Fruit fly (Drosophila melanogaster): ENCODE measurements around the gene Tti1.

The Tti1 gene

dm6 chr3R:9745442-9745841, 9.0 kb downstream of the Tti1 start:
- TF ChIP-seq Dll (optimal IDR thresholded peaks at IDR 0.05) (no peak), CG8478 (optimal IDR thresholded peaks at IDR 0.05) (no peak), psq (optimal IDR thresholded peaks at IDR 0.05) (no peak), pan (optimal IDR thresholded peaks at IDR 0.05) (no peak), EcR (GFP tag; optimal IDR thresholded peaks at IDR 0.05) (no peak), usp (GFP tag; optimal IDR thresholded peaks at IDR 0.05) (no peak)

- TF ChIP-seq CG8478 (optimal IDR thresholded peaks at IDR 0.05): no peak
- no peak for TF ChIP-seq pan (optimal IDR thresholded peaks at IDR 0.05)
- no peak for TF ChIP-seq usp (GFP tag; optimal IDR thresholded peaks at IDR 0.05)
- TF ChIP-seq psq (optimal IDR thresholded peaks at IDR 0.05): no peak
- no peak for TF ChIP-seq Dll (optimal IDR thresholded peaks at IDR 0.05)
- TF ChIP-seq EcR (GFP tag; optimal IDR thresholded peaks at IDR 0.05): no peak
These were observed 10.5 kb downstream of the Tti1 start for dm6 chr3R:9743995-9744394.

dm6 chr3R:9743217-9743616, 11.3 kb downstream of the Tti1 start, which contains the start of gene CG31415:
TSS of gene CG31415 (plus strand) at chr3R:9743517.
- TF ChIP-seq CG8478 (optimal IDR thresholded peaks at IDR 0.05): no peak
- no peak for TF ChIP-seq EcR (GFP tag; optimal IDR thresholded peaks at IDR 0.05)
- TF ChIP-seq usp (GFP tag; optimal IDR thresholded peaks at IDR 0.05): no peak
- no peak for TF ChIP-seq psq (optimal IDR thresholded peaks at IDR 0.05)
- TF ChIP-seq Dll (optimal IDR thresholded peaks at IDR 0.05): no peak
- no peak for TF ChIP-seq pan (optimal IDR thresholded peaks at IDR 0.05)

dm6 chr3R:9740713-9741112, 13.8 kb downstream of the Tti1 start, which contains the start of gene Pnn:
TSS of gene Pnn (plus strand) at chr3R:9740899.
- no peak for TF ChIP-seq usp (GFP tag; optimal IDR thresholded peaks at IDR 0.05)

dm6 chr3R:9739793-9740192, 14.7 kb downstream of the Tti1 start, which contains the start of gene side-VII:
TSS of gene side-VII (minus strand) at chr3R:9739979.
- no peak for TF ChIP-seq CG8478 (optimal IDR thresholded peaks at IDR 0.05)
- no peak for TF ChIP-seq psq (optimal IDR thresholded peaks at IDR 0.05)
- TF ChIP-seq pan (optimal IDR thresholded peaks at IDR 0.05): no peak
- no peak for TF ChIP-seq Dll (optimal IDR thresholded peaks at IDR 0.05)
- TF ChIP-seq EcR (GFP tag; optimal IDR thresholded peaks at IDR 0.05): no peak
- TF ChIP-seq usp (GFP tag; optimal IDR thresholded peaks at IDR 0.05): no peak

- TF ChIP-seq CG8478 (optimal IDR thresholded peaks at IDR 0.05) (no peak), Dll (optimal IDR thresholded peaks at IDR 0.05) (no peak), psq (optimal IDR thresholded peaks at IDR 0.05) (no peak), usp (GFP tag; optimal IDR thresholded peaks at IDR 0.05) (no peak), EcR (GFP tag; optimal IDR thresholded peaks at IDR 0.05) (no peak), pan (optimal IDR thresholded peaks at IDR 0.05) (no peak)
These were observed 19.3 kb downstream of the Tti1 start for dm6 chr3R:9735151-9735550.

dm6 chr3R:9733150-9733549, 21.3 kb downstream of the Tti1 start, which contains the start of gene alphaTub85E:
TSS of gene alphaTub85E (minus strand) at chr3R:9733250.
- TF ChIP-seq EcR (GFP tag; optimal IDR thresholded peaks at IDR 0.05): no peak
- no peak for TF ChIP-seq usp (GFP tag; optimal IDR thresholded peaks at IDR 0.05)
- TF ChIP-seq psq (optimal IDR thresholded peaks at IDR 0.05): no peak
- no peak for TF ChIP-seq Dll (optimal IDR thresholded peaks at IDR 0.05)
- TF ChIP-seq pan (optimal IDR thresholded peaks at IDR 0.05): no peak
- no peak for TF ChIP-seq CG8478 (optimal IDR thresholded peaks at IDR 0.05)

dm6 chr3R:9730784-9731183, 23.7 kb downstream of the Tti1 start, which contains the start of gene FoxP:
TSS of gene FoxP (minus strand) at chr3R:9730872.
- TF ChIP-seq Dll (optimal IDR thresholded peaks at IDR 0.05) (no peak), pan (optimal IDR thresholded peaks at IDR 0.05) (no peak), usp (GFP tag; optimal IDR thresholded peaks at IDR 0.05) (no peak)

- TF ChIP-seq CG8478 (optimal IDR thresholded peaks at IDR 0.05) (peak; percentile 21), EcR (GFP tag; optimal IDR thresholded peaks at IDR 0.05) (no peak)
These were observed 29.1 kb downstream of the Tti1 start, which contains the start of gene hyd for dm6 chr3R:9725121-9725956. TSS of gene hyd (minus strand) at chr3R:9725615.

- TF ChIP-seq pan (optimal IDR thresholded peaks at IDR 0.05) (no peak), psq (optimal IDR thresholded peaks at IDR 0.05) (no peak), EcR (GFP tag; optimal IDR thresholded peaks at IDR 0.05) (no peak), usp (GFP tag; optimal IDR thresholded peaks at IDR 0.05) (no peak), CG8478 (optimal IDR thresholded peaks at IDR 0.05) (no peak), Dll (optimal IDR thresholded peaks at IDR 0.05) (no peak)
These were observed 43.6 kb downstream of the Tti1 start, which contains the start of the genes trbd and dmt for dm6 chr3R:9710886-9711285. TSS of gene trbd (minus strand) at chr3R:9711037. TSS of gene dmt (plus strand) at chr3R:9711142.

dm6 chr3R:9710228-9710627, 44.3 kb downstream of the Tti1 start:
- no peak for TF ChIP-seq Dll (optimal IDR thresholded peaks at IDR 0.05)
- no peak for TF ChIP-seq pan (optimal IDR thresholded peaks at IDR 0.05)
- TF ChIP-seq EcR (GFP tag; optimal IDR thresholded peaks at IDR 0.05): no peak
- TF ChIP-seq usp (GFP tag; optimal IDR thresholded peaks at IDR 0.05): no peak
- TF ChIP-seq psq (optimal IDR thresholded peaks at IDR 0.05): no peak
- no peak for TF ChIP-seq CG8478 (optimal IDR thresholded peaks at IDR 0.05)

- TF ChIP-seq CG8478 (optimal IDR thresholded peaks at IDR 0.05) (no peak), EcR (GFP tag; optimal IDR thresholded peaks at IDR 0.05) (no peak), psq (optimal IDR thresholded peaks at IDR 0.05) (no peak), pan (optimal IDR thresholded peaks at IDR 0.05) (no peak), Dll (optimal IDR thresholded peaks at IDR 0.05) (no peak), usp (GFP tag; optimal IDR thresholded peaks at IDR 0.05) (no peak)
These were observed 49.4 kb downstream of the Tti1 start, which contains the start of gene Unc-115a for dm6 chr3R:9705008-9705628. TSS of gene Unc-115a (minus strand) at chr3R:9705417.
